Worm (Caenorhabditis elegans): ENCODE results near the gene srbc-3.

DNA sequence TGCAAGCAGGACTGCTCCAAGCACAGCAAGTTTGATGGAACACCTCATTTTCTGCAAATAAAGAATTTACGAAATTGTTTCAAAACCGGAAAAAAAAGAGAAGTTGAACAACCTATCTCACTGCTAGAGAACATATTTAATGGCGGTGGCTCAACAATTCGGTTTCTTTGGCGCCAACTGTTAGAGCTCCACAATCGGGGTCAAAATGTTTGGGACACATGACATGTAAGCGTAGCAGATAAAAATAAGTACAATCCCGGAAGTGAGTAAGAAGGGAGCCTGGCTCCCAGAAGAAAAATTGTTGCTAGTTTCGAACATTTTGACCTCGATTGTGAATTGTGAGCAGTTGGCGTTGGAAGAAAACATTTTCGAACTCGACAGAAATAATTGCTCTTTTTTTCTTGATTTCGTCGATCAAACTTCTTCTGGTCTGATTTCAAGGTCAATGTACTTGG lies 49.1 kb upstream of the srbc-3 start, which contains the start of gene T28A11.16:
- TF ChIP-seq pha-4 (tag; optimal IDR thresholded peaks at IDR 0.05) (no peak), tbx-2 (tag; optimal IDR thresholded peaks at IDR 0.05) (no peak), lin-15B (tag; optimal IDR thresholded peaks at IDR 0.05) (no peak), nhr-23 (tag; optimal IDR thresholded peaks at IDR 0.05) (no peak), ZK546.5 (tag; optimal IDR thresholded peaks at IDR 0.05) (no peak), R02D3.7 (tag; optimal IDR thresholded peaks at IDR 0.05) (no peak), nhr-43 (tag; optimal IDR thresholded peaks at IDR 0.05; ENCODE audit: poor library complexity, severe bottlenecking) (no peak), ama-1 (optimal IDR thresholded peaks at IDR 0.05) (no peak), lin-39 (tag; optimal IDR thresholded peaks at IDR 0.05) (no peak), fos-1 (tag; optimal IDR thresholded peaks at IDR 0.05) (no peak)

All from whole organism, L3 larva.